Worm (Caenorhabditis elegans): ENCODE measurements around the gene gipc-1.

DNA sequence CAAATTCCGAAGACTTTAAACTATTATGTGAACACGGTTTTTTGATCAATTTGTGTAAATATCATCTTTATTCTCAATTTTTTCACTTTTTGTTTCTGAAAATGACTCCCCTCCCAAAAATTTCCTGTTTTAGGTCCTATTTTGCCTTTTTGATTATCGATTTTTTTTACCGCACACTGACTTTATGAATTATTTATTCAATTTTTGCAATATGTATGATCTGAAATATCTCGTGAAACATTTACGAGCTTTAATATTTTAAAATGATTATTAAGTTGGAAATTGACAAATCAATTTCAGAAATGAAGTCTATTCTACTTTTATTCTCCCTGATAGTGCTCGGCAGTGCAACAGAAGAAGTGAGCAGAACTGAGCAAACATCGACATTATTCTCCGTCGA, 8.9 kb downstream of the gipc-1 start, which contains the start of gene C35D10.1:
- TF ChIP-seq him-1 (tag; optimal IDR thresholded peaks at IDR 0.05) = no peak
- no peak for TF ChIP-seq dao-5 (tag; optimal IDR thresholded peaks at IDR 0.05)

Measured in whole organism, L4/young adult.